Worm (Caenorhabditis elegans): ENCODE measurements around the gene K02D10.4.

K02D10.4 gene

DNA sequence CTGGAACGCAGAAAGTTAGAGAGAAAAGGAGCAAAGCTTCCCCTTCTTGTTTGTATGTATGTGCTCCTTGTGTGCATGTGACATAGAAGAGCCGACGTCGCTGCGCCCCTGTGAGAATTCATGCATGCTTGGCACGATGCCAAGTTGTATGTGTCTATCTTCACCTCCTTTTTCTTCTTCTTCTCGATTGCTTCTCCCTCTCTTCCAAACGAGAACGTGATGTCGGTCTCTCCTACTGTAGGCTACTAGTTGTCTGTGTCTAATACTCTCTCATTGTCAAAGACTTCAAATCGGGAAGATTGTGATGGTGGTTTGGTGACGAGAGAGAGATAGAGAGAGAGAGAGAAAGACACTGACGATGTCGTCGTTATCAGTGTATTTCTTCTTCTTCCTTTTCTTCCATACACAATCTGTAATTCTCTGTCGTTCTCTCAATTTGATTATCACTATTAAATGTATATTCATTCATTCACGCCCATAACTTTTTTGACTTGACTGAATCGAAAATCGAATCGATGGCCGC, 17.5 kb upstream of the K02D10.4 start (continued):
- TF ChIP-seq php-3 (GFP tag; IDR thresholded peaks at IDR 0.05) (peak; percentile 73), mdl-1 (tag; optimal IDR thresholded peaks at IDR 0.05) (peak; percentile 77 to 97), F26F4.8 (GFP tag; conservative IDR thresholded peaks at IDR 0.05) (no peak), sdz-12 (GFP tag; optimal IDR thresholded peaks at IDR 0.05) (no peak), nhr-42 (GFP tag; IDR thresholded peaks at IDR 0.05) (no peak), daf-16 (GFP tag; optimal IDR thresholded peaks at IDR 0.05) (peak in 1 of 2 experiments; percentile 12), daf-16 (tag; optimal IDR thresholded peaks at IDR 0.05) (peak; percentile 79), lin-13 (GFP tag; optimal IDR thresholded peaks at IDR 0.05) (peak; percentile 79), daf-19 (GFP tag; conservative IDR thresholded peaks at IDR 0.05) (peak; percentile 62; the same call in 1 of the 2 replicates), lir-3 (tag; optimal IDR thresholded peaks at IDR 0.05) (no peak), arid-1 (GFP tag; conservative IDR thresholded peaks at IDR 0.05) (0 out of 2 replicates have a peak, but pooled peaks have one; percentile 24), attf-4 (tag; optimal IDR thresholded peaks at IDR 0.05) (peak; percentile 19), unc-62 (GFP tag; optimal IDR thresholded peaks at IDR 0.05 in 1 of 2) (peak in 1 of 2 experiments; percentile 93), unc-62 (tag; optimal IDR thresholded peaks at IDR 0.05) (no peak), nhr-25 (tag; optimal IDR thresholded peaks at IDR 0.05; ENCODE audit: borderline replicate concordance, insufficient read depth) (peak; percentile 8), nhr-77 (tag; optimal IDR thresholded peaks at IDR 0.05) (peak; percentile 93), jun-1 (tag; optimal IDR thresholded peaks at IDR 0.05) (peak; percentile 82), ceh-32 (tag; optimal IDR thresholded peaks at IDR 0.05; ENCODE audit: poor library complexity) (no peak), ceh-28 (tag; optimal IDR thresholded peaks at IDR 0.05) (no peak), saeg-2 (GFP tag; IDR thresholded peaks at IDR 0.05) (peak; percentile 46; the same call in 1 of the 2 replicates), dpl-1 (GFP tag; optimal IDR thresholded peaks at IDR 0.05) (peak; percentile 58), ztf-11 (tag; optimal IDR thresholded peaks at IDR 0.05) (no peak), Y75B8A.6 (GFP tag; IDR thresholded peaks at IDR 0.05) (no peak), nhr-6 (tag; optimal IDR thresholded peaks at IDR 0.05) (peak; percentile 40), lin-29 (GFP tag; IDR thresholded peaks at IDR 0.05) (no peak; the same call in 1 of the 2 replicates), ctbp-1 (GFP tag; IDR thresholded peaks at IDR 0.05) (peak; percentile 92), Y5F2A.4 (GFP tag; optimal IDR thresholded peaks at IDR 0.05) (no peak), snpc-1.2 (GFP tag; IDR thresholded peaks at IDR 0.05) (no peak), F49E8.2 (tag; optimal IDR thresholded peaks at IDR 0.05; ENCODE audit: borderline replicate concordance) (no peak), lsy-2 (tag; optimal IDR thresholded peaks at IDR 0.05) (peak; percentile 90 to 94), zag-1 (tag; optimal IDR thresholded peaks at IDR 0.05) (no peak), skn-1 (tag; optimal IDR thresholded peaks at IDR 0.05) (no peak), ces-1 (GFP tag; optimal IDR thresholded peaks at IDR 0.05) (no peak), R02D3.7 (tag; optimal IDR thresholded peaks at IDR 0.05) (no peak), dmd-6 (GFP tag; IDR thresholded peaks at IDR 0.05) (peak; percentile 96), duxl-1 (tag; optimal IDR thresholded peaks at IDR 0.05; ENCODE audit: poor library complexity) (no peak), D1046.2 (GFP tag; IDR thresholded peaks at IDR 0.05) (no peak), madf-5 (GFP tag; IDR thresholded peaks at IDR 0.05) (0 out of 4 replicates have a peak, but pooled peaks have one; percentile 50), hmg-1.1 (GFP tag; IDR thresholded peaks at IDR 0.05) (peak; percentile 80), mdt-29 (GFP tag; IDR thresholded peaks at IDR 0.05) (no peak), F37D6.2 (tag; optimal IDR thresholded peaks at IDR 0.05) (peak; percentile 80), egl-43 (GFP tag; IDR thresholded peaks at IDR 0.05) (0 out of 2 replicates have a peak, but pooled peaks have one; percentile 66), ZK546.5 (tag; optimal IDR thresholded peaks at IDR 0.05) (peak in 1 of 2 experiments; percentile 21), ceh-82 (tag; optimal IDR thresholded peaks at IDR 0.05) (no peak), zip-11 (GFP tag; IDR thresholded peaks at IDR 0.05) (no peak), mes-2 (tag; optimal IDR thresholded peaks at IDR 0.05; ENCODE audit: poor library complexity, severe bottlenecking) (peak; percentile 56), F10B5.3 (tag; optimal IDR thresholded peaks at IDR 0.05) (peak; percentile 23), egl-27 (tag; optimal IDR thresholded peaks at IDR 0.05) (no peak), tra-1 (GFP tag; IDR thresholded peaks at IDR 0.05) (peak; percentile 68), lim-7 (GFP tag; IDR thresholded peaks at IDR 0.05) (0 out of 2 replicates have a peak, but pooled peaks have one; percentile 43)

Data from whole organism, L4 larva.